Fruit fly (Drosophila melanogaster) whole organism: ENCODE data around the gene CG1024.

Experiments
- CG8478 ChIP-seq: fragments of >200 bp; optimal IDR thresholded peaks from 2 replicates; lab custom pipeline; 2018; ENCODE audit warnings: inconsistent platforms
- Dll ChIP-seq: fragments of >200 bp; optimal IDR thresholded peaks from 2 replicates; lab custom pipeline; 2017
- EcR ChIP-seq, 2 experiments: fragments of >200 bp; optimal IDR thresholded peaks; 2 replicates each; lab custom pipeline; 2017; ENCODE audit warnings: missing biosample characterization in 2 of 2, missing genetic modification characterization in 2 of 2, missing genetic modification reagents in 2 of 2
- pan ChIP-seq: fragments of >200 bp; optimal IDR thresholded peaks from 2 replicates; lab custom pipeline; 2017
- psq ChIP-seq: fragments of >200 bp; optimal IDR thresholded peaks from 2 replicates; lab custom pipeline; 2017
- usp ChIP-seq: fragments of >200 bp; optimal IDR thresholded peaks from 2 replicates; lab custom pipeline; 2017; ENCODE audit warnings: missing biosample characterization, missing genetic modification characterization, mixed read lengths

The CG1024 gene

DNA sequence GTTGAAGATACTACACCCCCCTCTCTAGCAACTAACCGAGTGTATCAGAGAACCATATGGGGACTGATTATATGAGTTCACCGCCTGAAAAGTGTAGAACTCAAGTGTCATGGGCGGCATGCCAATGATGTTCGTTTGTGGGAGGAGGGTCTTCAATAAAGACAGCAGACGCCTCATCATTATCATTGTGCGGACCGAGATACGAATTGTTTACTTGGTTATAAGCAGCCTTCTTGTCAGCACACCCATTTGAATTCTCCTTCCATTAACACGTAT, 14.1 kb upstream of the CG1024 start:
- no peak for TF ChIP-seq EcR (GFP tag; optimal IDR thresholded peaks at IDR 0.05; lab: Kevin White, UChicago)
- TF ChIP-seq usp (GFP tag; lab: Kevin White, UChicago): no peak
- no peak for TF ChIP-seq Dll (lab: Kevin White, UChicago)
- TF ChIP-seq pan (lab: Kevin White, UChicago): no peak
- TF ChIP-seq psq (lab: Kevin White, UChicago): no peak
- no peak for TF ChIP-seq CG8478 (lab: Kevin White, UChicago)

DNA sequence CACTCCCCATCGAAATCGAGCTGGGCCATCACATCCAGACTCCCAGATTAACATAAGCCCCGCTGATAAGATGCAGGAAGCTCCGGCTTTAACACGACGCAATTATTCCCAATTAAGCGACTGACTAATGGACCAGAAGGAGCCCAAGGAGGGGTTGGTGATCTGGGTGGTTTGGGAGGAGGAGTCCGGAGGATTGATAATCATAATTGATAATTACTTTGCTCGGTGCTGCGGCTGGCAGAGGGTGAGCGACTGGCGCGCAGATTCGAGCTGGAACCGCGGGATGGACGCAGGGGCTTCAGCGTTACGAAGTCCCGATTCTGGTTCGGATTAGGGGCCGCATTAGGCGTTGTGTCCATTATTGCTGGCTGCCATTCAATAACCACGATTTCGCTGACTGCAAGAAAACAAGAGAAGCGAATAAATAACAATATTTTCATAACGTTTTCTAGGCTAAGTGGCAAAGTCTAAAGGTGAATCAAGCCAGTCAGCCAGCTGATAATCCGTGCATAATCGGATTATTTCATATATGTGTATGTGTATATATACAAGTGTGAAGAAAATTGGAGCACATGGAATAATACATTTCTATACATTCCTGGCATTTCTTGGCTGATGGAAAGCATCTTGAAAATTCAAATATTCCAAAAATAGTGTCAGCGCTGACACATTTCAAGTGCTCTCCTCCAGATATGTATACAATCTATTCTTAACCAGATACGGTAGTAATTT, 13.6 kb upstream of the CG1024 start:
- TF ChIP-seq usp (GFP tag; lab: Kevin White, UChicago): no peak
- no peak for TF ChIP-seq CG8478 (lab: Kevin White, UChicago)
- TF ChIP-seq EcR (GFP tag; optimal IDR thresholded peaks at IDR 0.05; lab: Kevin White, UChicago): no peak
- no peak for TF ChIP-seq Dll (lab: Kevin White, UChicago)
- no peak for TF ChIP-seq psq (lab: Kevin White, UChicago)
- no peak for TF ChIP-seq pan (lab: Kevin White, UChicago)

DNA sequence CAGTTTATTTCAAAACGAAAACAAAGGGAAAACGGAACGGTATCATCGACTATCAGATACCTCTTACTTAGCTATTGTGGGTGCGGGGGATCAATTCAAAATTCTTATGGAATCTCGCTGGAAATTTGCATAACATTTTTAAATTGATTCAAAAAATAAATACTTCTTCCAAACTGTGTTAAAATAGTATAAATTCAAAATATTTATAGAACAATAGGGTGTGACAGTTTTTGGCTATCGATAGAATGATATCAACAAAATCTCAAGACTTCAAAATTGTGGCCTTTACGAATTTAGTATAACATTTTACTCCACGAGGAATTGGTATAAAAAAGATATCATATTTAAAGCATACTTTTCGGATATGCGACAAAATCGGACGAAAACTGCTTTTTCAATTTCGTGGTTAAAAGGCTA, 8.3 kb upstream of the CG1024 start:
- TF ChIP-seq CG8478 (lab: Kevin White, UChicago) (no peak), psq (lab: Kevin White, UChicago) (no peak), pan (lab: Kevin White, UChicago) (no peak), EcR (GFP tag; optimal IDR thresholded peaks at IDR 0.05; lab: Kevin White, UChicago) (no peak), usp (GFP tag; lab: Kevin White, UChicago) (no peak), Dll (lab: Kevin White, UChicago) (no peak)

DNA sequence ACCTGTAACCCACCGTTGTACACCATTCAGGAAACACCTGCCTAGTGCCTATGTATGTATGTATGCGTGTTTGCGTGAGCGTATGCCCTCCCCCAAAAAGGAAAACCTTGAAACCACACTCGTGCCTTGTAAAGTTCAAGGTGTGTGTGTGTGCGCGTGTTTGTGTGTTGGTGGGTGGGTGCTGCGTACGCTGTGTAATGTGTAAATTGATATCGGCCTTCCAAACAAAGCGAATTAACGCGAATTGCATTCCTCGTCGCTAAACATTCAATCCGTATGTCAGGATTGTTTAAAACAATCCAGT, 3.3 kb upstream of the CG1024 start:
- TF ChIP-seq Dll (lab: Kevin White, UChicago) (no peak), pan (lab: Kevin White, UChicago) (no peak), EcR (GFP tag; optimal IDR thresholded peaks at IDR 0.05; lab: Kevin White, UChicago) (no peak), CG8478 (lab: Kevin White, UChicago) (no peak), usp (GFP tag; lab: Kevin White, UChicago) (no peak), psq (lab: Kevin White, UChicago) (no peak)

DNA sequence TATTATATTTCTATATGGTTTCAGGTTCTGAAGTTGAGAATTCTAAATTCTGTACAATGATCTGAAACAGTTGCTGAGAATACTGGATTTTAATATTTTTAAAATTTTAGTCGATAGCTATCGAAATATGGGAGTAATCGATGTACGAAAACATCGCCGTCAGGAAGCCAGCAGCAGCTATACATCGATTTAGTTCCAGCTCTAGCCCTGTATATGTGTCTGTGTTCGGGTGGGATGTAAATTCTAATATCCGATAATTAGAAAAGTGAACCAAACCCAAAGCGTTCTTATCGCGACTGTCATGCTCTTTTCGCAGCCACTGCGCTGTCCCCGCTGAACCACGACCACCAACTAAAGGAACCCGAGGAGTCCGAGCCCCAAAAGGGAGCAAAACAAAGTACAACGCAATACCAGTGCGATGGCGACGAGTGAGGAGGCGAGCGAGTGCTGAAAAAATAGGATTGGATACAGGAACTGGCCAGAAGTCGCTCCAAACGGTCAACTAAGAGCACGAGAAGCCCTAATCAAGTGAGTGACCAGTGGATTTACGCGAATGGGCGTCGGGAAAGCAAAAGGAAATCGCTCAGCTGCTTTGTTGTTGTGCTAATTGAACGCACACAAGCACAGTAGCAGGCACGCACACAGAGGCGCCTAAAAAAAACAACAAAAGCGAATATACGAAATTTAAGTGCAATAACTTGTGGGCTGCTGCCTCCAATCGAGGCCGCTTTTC, 2.8 kb upstream of the CG1024 start, which contains the start of gene gzl:
Gene gzl (plus strand): TSS at position 182 of the 733 bp plus-strand sequence.
- no peak for TF ChIP-seq Dll (lab: Kevin White, UChicago)
- TF ChIP-seq pan (lab: Kevin White, UChicago): no peak
- TF ChIP-seq EcR (GFP tag; optimal IDR thresholded peaks at IDR 0.05; lab: Kevin White, UChicago): no peak
- TF ChIP-seq CG8478 (lab: Kevin White, UChicago): peak; percentile 50

DNA sequence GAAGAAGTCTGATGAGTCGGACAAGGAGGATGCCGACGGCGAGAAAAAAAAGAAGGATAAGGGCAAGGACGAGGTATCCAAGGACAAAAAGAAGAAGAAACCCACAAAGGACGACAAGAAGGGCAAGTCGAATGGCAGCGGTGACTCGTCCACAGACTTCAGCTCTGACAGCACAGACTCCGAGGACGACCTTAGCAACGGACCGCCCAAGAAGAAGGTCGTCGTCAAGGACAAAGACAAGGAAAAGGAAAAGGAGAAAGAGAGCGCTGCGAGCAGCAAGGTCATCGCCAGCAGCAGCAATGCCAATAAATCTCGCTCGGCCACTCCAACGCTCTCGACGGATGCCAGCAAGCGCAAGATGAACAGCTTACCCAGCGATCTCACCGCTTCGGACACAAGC, 1.7 kb upstream of the CG1024 start:
- TF ChIP-seq usp (GFP tag; lab: Kevin White, UChicago) (no peak), Dll (lab: Kevin White, UChicago) (no peak), pan (lab: Kevin White, UChicago) (no peak), psq (lab: Kevin White, UChicago) (no peak), CG8478 (lab: Kevin White, UChicago) (no peak), EcR (GFP tag; optimal IDR thresholded peaks at IDR 0.05; lab: Kevin White, UChicago) (no peak)

DNA sequence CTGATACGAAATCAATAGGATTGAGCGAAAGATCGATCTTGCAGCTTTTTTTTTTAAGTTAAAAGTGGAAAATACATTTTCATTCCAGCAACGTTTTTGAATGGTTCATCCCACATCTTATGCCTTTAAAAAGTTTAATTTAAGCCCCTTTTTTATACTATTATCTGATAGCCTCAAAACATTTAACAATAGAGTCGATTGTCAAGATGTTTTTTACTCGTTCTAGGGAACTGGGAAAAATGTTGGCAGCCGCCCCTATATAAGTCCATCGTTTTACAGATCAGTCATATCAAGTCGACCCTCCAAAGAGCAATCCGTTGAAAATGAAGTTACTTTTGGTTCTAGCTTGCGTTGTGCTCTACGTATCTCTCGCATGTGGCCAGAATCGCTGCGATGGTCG, 2.6 kb downstream of the CG1024 start, which contains the start of gene CG42537:
Gene CG42537 (plus strand): TSS at position 301 of the 400 bp plus-strand sequence.
- no peak for TF ChIP-seq usp (GFP tag; lab: Kevin White, UChicago)
- no peak for TF ChIP-seq psq (lab: Kevin White, UChicago)
- no peak for TF ChIP-seq Dll (lab: Kevin White, UChicago)
- no peak for TF ChIP-seq EcR (GFP tag; optimal IDR thresholded peaks at IDR 0.05; lab: Kevin White, UChicago)
- TF ChIP-seq pan (lab: Kevin White, UChicago): no peak
- no peak for TF ChIP-seq CG8478 (lab: Kevin White, UChicago)

DNA sequence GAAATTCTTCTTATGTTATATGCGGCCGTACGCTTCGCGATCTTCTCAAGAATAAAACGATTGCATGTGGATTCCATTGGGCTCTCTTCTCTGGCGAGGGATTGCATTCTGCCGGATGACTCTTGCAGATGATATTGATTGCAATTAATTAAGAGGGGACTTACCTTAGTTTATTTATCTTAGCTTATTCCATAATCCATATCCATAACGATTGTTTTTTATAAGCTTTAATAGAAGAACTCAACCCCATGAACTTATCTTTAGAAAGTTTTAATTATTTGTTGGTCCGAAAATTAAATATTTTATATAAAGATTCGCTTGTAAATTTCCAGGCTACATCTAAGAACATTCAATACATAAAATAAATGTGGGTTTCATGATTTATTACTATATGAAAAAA, 4.2 kb downstream of the CG1024 start, which contains the start of gene CRAT:
Gene CRAT (minus strand): TSS at position 101 of the 400 bp plus-strand sequence.
- no peak for TF ChIP-seq CG8478 (lab: Kevin White, UChicago)
- TF ChIP-seq usp (GFP tag; lab: Kevin White, UChicago): no peak
- TF ChIP-seq Dll (lab: Kevin White, UChicago): no peak
- no peak for TF ChIP-seq pan (lab: Kevin White, UChicago)
- TF ChIP-seq psq (lab: Kevin White, UChicago): no peak

DNA sequence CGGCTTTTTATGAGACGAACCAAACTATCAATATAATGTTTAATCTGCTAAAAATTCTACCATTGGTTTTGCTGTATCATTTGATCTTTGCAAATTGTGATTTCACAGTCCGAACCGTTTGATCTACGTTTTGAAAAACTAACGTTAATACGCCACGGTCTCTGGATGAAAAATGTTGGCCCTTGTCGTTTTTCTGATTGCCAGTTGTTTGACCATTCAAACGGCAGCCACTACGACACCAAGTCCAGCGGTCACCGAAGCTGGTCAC, 5.9 kb downstream of the CG1024 start, which contains the start of gene CG42564:
Gene CG42564 (plus strand): TSS at position 169 of the 268 bp plus-strand sequence.
- TF ChIP-seq CG8478 (lab: Kevin White, UChicago) (no peak), usp (GFP tag; lab: Kevin White, UChicago) (no peak), Dll (lab: Kevin White, UChicago) (no peak), pan (lab: Kevin White, UChicago) (no peak), psq (lab: Kevin White, UChicago) (no peak), EcR (GFP tag; optimal IDR thresholded peaks at IDR 0.05; lab: Kevin White, UChicago) (no peak)

DNA sequence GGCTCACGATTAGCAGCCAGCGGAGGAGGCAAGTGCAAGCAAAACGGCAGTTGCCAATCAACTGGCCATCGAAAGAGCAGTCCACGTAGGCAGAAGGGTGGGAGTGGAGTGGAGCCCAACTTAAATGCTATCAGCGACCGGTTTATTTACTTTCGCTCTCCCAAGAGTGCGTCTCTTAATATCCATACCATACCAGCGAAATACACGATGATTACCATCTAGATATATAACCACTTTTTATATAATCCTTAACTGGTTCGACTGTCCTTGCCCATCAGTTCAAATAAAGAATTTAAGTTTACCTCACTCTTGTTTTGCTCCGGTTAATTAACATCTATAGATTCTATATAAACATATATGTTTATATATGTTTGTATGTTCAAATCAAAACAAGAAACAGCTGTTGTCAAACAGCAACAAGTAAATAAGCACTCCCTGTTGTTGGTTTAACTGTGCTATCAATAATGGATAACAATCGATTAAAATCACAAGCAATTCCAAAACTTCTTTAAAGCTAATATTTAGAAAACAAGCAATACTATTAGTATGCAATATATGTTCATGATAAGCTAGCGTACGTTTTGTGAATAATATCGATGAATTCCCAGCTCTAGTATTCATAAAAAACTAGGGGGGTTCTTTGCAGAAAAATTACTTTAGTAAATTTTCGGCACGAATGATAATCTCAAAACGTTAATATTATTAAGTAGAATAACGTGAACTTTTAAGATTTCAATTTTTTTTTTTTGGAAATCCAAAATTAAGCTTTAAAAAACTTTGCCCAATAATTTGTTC, 6.4 kb downstream of the CG1024 start:
- TF ChIP-seq pan (lab: Kevin White, UChicago): no peak
- TF ChIP-seq usp (GFP tag; lab: Kevin White, UChicago): no peak
- no peak for TF ChIP-seq EcR (GFP tag; optimal IDR thresholded peaks at IDR 0.05; lab: Kevin White, UChicago)
- TF ChIP-seq CG8478 (lab: Kevin White, UChicago): no peak
- no peak for TF ChIP-seq Dll (lab: Kevin White, UChicago)
- TF ChIP-seq psq (lab: Kevin White, UChicago): no peak
